Worm (Caenorhabditis elegans) whole organism, late embryonic: ENCODE measurements around the gene irld-47.

Source experiments
- C08G9.2 ChIP-seq: sonication (generic microtip); optimal IDR thresholded peaks from 2 replicates; lab custom pipeline; 2016; ENCODE audit warnings: mild to moderate bottlenecking, missing genetic modification characterization, moderate library complexity, missing compliant biosample characterization
- C38D4.7 ChIP-seq: fragments of 200-800 bp; sonication (Bioruptor generic); optimal IDR thresholded peaks from 2 replicates; lab custom pipeline; 2018; ENCODE audit warnings: mild to moderate bottlenecking, missing genetic modification characterization, moderate library complexity, missing compliant biosample characterization
- T23F11.4 ChIP-seq: fragments of 200-800 bp; sonication (Bioruptor generic); optimal IDR thresholded peaks from 2 replicates; lab custom pipeline; 2018; ENCODE audit warnings: mild to moderate bottlenecking, missing genetic modification characterization, missing compliant biosample characterization
- Y22D7AL.16 ChIP-seq: sonication (generic microtip); optimal IDR thresholded peaks from 2 replicates; lab custom pipeline; 2016; ENCODE audit warnings: missing genetic modification characterization, missing compliant biosample characterization
- ahr-1 ChIP-seq: sonication (generic microtip); optimal IDR thresholded peaks from 2 replicates; lab custom pipeline; 2016; ENCODE audit warnings: missing genetic modification characterization, missing compliant biosample characterization
- ama-1 ChIP-seq: fragments of 150-350 bp; optimal IDR thresholded peaks from 2 replicates; lab custom pipeline; 2014
- ceh-19 ChIP-seq: fragments of 200-800 bp; sonication (Bioruptor generic); optimal IDR thresholded peaks from 2 replicates; lab custom pipeline; 2018; ENCODE audit warnings: mild to moderate bottlenecking, missing genetic modification characterization, missing compliant biosample characterization
- ceh-2 ChIP-seq: sonication (generic microtip); optimal IDR thresholded peaks from 2 replicates; lab custom pipeline; 2016; ENCODE audit warnings: missing genotype, missing genetic modification characterization, missing compliant biosample characterization
- ceh-22 ChIP-seq: sonication (generic microtip); optimal IDR thresholded peaks from 2 replicates; lab custom pipeline; 2017; ENCODE audit warnings: missing biosample characterization, missing genetic modification characterization
- ceh-30 ChIP-seq: fragments of 150-350 bp; optimal IDR thresholded peaks from 2 replicates; lab custom pipeline; 2014; ENCODE audit warnings: missing biosample characterization, missing genetic modification characterization
- ceh-31 ChIP-seq: sonication (generic microtip); optimal IDR thresholded peaks from 2 replicates; lab custom pipeline; 2016; ENCODE audit warnings: missing genetic modification characterization, missing compliant biosample characterization
- che-1 ChIP-seq: sonication (generic microtip); optimal IDR thresholded peaks from 2 replicates; lab custom pipeline; 2016; ENCODE audit warnings: mild to moderate bottlenecking, missing genetic modification characterization, missing compliant biosample characterization
- ets-4 ChIP-seq: sonication (generic microtip); optimal IDR thresholded peaks from 2 replicates; lab custom pipeline; 2016; ENCODE audit warnings: missing genetic modification characterization, missing compliant biosample characterization
- eyg-1 ChIP-seq: sonication (generic microtip); optimal IDR thresholded peaks from 2 replicates; lab custom pipeline; 2016; ENCODE audit warnings: missing genotype, missing genetic modification characterization, missing compliant biosample characterization
- fkh-10 ChIP-seq: fragments of 150-350 bp; optimal IDR thresholded peaks from 2 replicates; lab custom pipeline; 2014; ENCODE audit warnings: missing biosample characterization, missing genetic modification reagents, missing genetic modification characterization
- fkh-6 ChIP-seq: sonication (generic microtip); optimal IDR thresholded peaks from 2 replicates; lab custom pipeline; 2016; ENCODE audit warnings: missing genetic modification characterization, missing compliant biosample characterization
- gmeb-2 ChIP-seq: sonication (generic microtip); optimal IDR thresholded peaks from 2 replicates; lab custom pipeline; 2016; ENCODE audit warnings: missing genetic modification characterization, inconsistent platforms, missing compliant biosample characterization
- hlh-13 ChIP-seq: fragments of 200-800 bp; sonication (Bioruptor generic); optimal IDR thresholded peaks from 2 replicates; lab custom pipeline; 2018; ENCODE audit warnings: mild to moderate bottlenecking, missing genetic modification characterization, missing compliant biosample characterization
- hlh-15 ChIP-seq: sonication (generic microtip); optimal IDR thresholded peaks from 2 replicates; lab custom pipeline; 2016; ENCODE audit warnings: missing genetic modification characterization, missing compliant biosample characterization
- lim-6 ChIP-seq: sonication (generic microtip); optimal IDR thresholded peaks from 2 replicates; lab custom pipeline; 2016; ENCODE audit warnings: missing genetic modification characterization, missing compliant biosample characterization
- madf-2 ChIP-seq: sonication (generic microtip); optimal IDR thresholded peaks from 2 replicates; lab custom pipeline; 2017; ENCODE audit warnings: missing genetic modification characterization, missing compliant biosample characterization
- mec-3 ChIP-seq: sonication (generic microtip); optimal IDR thresholded peaks from 2 replicates; lab custom pipeline; 2016; ENCODE audit warnings: borderline replicate concordance, missing genetic modification characterization, missing compliant biosample characterization
- nhr-11 ChIP-seq: fragments of 150-350 bp; optimal IDR thresholded peaks from 2 replicates; lab custom pipeline; 2014; ENCODE audit warnings: missing biosample characterization, missing genetic modification characterization
- nhr-232 ChIP-seq: sonication (generic microtip); optimal IDR thresholded peaks from 2 replicates; lab custom pipeline; 2016; ENCODE audit warnings: missing genetic modification characterization, missing compliant biosample characterization
- odd-2 ChIP-seq: sonication (generic microtip); optimal IDR thresholded peaks from 2 replicates; lab custom pipeline; 2017; ENCODE audit warnings: antibody characterized with exemption, mild to moderate bottlenecking, missing genetic modification characterization, missing compliant biosample characterization
- pax-1 ChIP-seq: fragments of 150-350 bp; optimal IDR thresholded peaks from 2 replicates; lab custom pipeline; 2014; ENCODE audit warnings: missing biosample characterization, missing genetic modification characterization
- pha-2 ChIP-seq: sonication (generic microtip); optimal IDR thresholded peaks from 2 replicates; lab custom pipeline; 2017; ENCODE audit warnings: mild to moderate bottlenecking, missing genetic modification characterization, missing compliant biosample characterization
- pha-4 ChIP-seq: fragments of 150-350 bp; optimal IDR thresholded peaks from 2 replicates; lab custom pipeline; 2018; ENCODE audit warnings: missing biosample characterization, missing genetic modification reagents, missing genetic modification characterization
- pros-1 ChIP-seq: fragments of 150-350 bp; optimal IDR thresholded peaks from 2 replicates; lab custom pipeline; 2014; ENCODE audit warnings: missing biosample characterization, missing genetic modification reagents, missing genetic modification characterization
- ref-2 ChIP-seq: sonication (generic microtip); optimal IDR thresholded peaks from 2 replicates; lab custom pipeline; 2016; ENCODE audit warnings: missing genetic modification characterization, missing compliant biosample characterization
- rnt-1 ChIP-seq: sonication (generic microtip); optimal IDR thresholded peaks from 2 replicates; lab custom pipeline; 2016; ENCODE audit warnings: missing genetic modification characterization, missing compliant biosample characterization
- sdc-2 ChIP-seq: sonication (generic microtip); optimal IDR thresholded peaks from 2 replicates; lab custom pipeline; 2016; ENCODE audit warnings: missing genotype, missing genetic modification characterization, missing compliant biosample characterization
- sox-2 ChIP-seq: fragments of 200-800 bp; sonication (Bioruptor generic); IDR thresholded peaks from 2 replicates; pipeline ENCODE4 v1.3.6; 2022; ENCODE audit warnings: missing genetic modification reagents, missing genetic modification characterization, missing compliant biosample characterization
- sox-4 ChIP-seq: sonication (generic microtip); optimal IDR thresholded peaks from 2 replicates; lab custom pipeline; 2017; ENCODE audit warnings: mild to moderate bottlenecking, missing genetic modification characterization, inconsistent platforms, missing compliant biosample characterization
- tbx-2 ChIP-seq: sonication (generic microtip); optimal IDR thresholded peaks from 2 replicates; lab custom pipeline; 2016; ENCODE audit warnings: missing genetic modification characterization, missing compliant biosample characterization
- tbx-7 ChIP-seq: sonication (generic microtip); optimal IDR thresholded peaks from 2 replicates; lab custom pipeline; 2016; ENCODE audit warnings: missing genotype, missing genetic modification characterization, missing compliant biosample characterization
- ttx-3 ChIP-seq: sonication (generic microtip); optimal IDR thresholded peaks from 2 replicates; lab custom pipeline; 2016; ENCODE audit warnings: missing genetic modification reagents, missing genetic modification characterization, missing compliant biosample characterization
- ztf-16 ChIP-seq: sonication (generic microtip); optimal IDR thresholded peaks from 2 replicates; lab custom pipeline; 2017; ENCODE audit warnings: missing genetic modification characterization, missing compliant biosample characterization

irld-47 gene

DNA sequence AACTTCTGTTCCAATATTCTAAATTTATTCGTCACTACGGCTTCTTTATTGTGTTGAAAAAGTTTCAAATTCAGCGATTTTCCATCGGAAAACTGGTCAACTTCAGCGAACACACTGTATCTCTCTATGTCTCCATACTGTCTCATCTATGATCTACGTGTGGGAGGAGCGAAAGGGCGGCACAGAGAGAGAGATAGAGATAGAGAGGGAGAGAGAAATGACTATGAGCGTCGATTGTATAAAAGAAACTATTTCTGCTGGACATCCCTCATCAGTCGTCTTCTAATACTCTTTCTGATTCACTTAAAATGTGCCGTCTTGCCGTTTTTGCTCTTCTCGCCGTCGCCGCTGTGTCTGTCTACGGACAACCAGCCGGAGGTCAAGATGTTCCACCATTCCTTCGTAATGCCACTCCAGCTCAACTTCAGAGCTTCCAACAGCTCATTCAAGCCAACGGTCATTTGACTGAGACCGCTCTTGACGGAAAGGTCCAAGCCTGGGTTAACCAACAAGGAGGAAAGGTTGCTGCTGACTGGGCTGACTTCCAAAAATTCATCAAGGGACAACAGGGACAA is 31.9 kb downstream of the irld-47 start, which contains the start of gene srlf-1:
srlf-1 (plus strand) TSS at position 268 of the 575 bp plus-strand sequence.
- no peak for TF ChIP-seq eyg-1
- TF ChIP-seq T23F11.4 (GFP tag; lab: Kevin White, UChicago): no peak
- no peak for TF ChIP-seq ttx-3 (tag; lab: Kevin White, UChicago)
- no peak for TF ChIP-seq ahr-1
- no peak for TF ChIP-seq che-1
- TF ChIP-seq sdc-2 (tag; lab: Kevin White, UChicago): no peak
- TF ChIP-seq madf-2 (tag; lab: Kevin White, UChicago): no peak
- no peak for TF ChIP-seq mec-3 (tag; lab: Kevin White, UChicago)
- no peak for TF ChIP-seq ztf-16 (tag; lab: Kevin White, UChicago)
- no peak for TF ChIP-seq gmeb-2 (tag; lab: Kevin White, UChicago)
- no peak for TF ChIP-seq pha-2 (tag; lab: Kevin White, UChicago)

- TF ChIP-seq ref-2 (tag; lab: Kevin White, UChicago) (no peak), nhr-11 (no peak), ceh-31 (no peak), lim-6 (tag; lab: Kevin White, UChicago) (no peak), ets-4 (tag; lab: Kevin White, UChicago) (no peak), pha-4 (tag; lab: Kevin White, UChicago) (no peak), ceh-30 (no peak), pros-1 (tag; lab: Kevin White, UChicago) (no peak), sdc-2 (tag; lab: Kevin White, UChicago) (no peak), nhr-232 (tag; lab: Kevin White, UChicago) (no peak), rnt-1 (tag; lab: Kevin White, UChicago) (no peak), mec-3 (tag; lab: Kevin White, UChicago) (no peak), hlh-15 (tag; lab: Kevin White, UChicago) (no peak), sox-4 (tag; lab: Kevin White, UChicago) (no peak), pax-1 (tag; lab: Kevin White, UChicago) (no peak), ceh-19 (no peak), tbx-7 (tag; lab: Kevin White, UChicago) (no peak)
Measured at ce11 chrII:7789605-7790004, 32.7 kb downstream of the irld-47 start.

DNA sequence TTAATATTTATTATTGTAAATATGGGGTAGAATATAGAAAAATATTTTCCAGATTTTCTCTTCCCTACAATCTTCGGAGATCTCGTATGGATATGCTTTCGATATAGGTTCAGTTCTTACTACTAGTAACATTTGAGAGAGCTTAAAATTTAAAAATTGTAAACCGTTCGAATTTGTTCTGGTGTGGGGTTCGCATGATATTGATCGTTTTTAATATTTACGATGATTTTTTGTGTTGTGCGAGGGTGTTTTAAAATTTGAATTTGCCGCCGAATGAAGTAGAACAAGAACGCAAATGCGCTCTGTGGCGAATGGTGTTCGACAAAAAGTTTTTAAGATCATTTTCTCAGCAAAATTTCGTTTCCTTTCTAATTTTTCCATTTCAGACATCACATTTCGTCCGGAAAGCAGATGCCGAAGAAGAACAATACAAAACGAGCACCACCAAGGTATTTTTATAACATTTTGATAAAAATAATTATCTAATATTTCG is 38.8 kb downstream of the irld-47 start, which contains the start of gene skr-17:
skr-17 (plus strand) TSS at position 51 of the 493 bp plus-strand sequence.
- TF ChIP-seq odd-2 (tag; lab: Kevin White, UChicago): no peak
- no peak for TF ChIP-seq C08G9.2
- no peak for TF ChIP-seq ref-2 (tag; lab: Kevin White, UChicago)
- TF ChIP-seq pha-4 (tag; lab: Kevin White, UChicago): no peak
- no peak for TF ChIP-seq ama-1 (lab: Kevin White, UChicago)
- TF ChIP-seq ceh-31: no peak
- TF ChIP-seq ceh-2 (tag; lab: Kevin White, UChicago): no peak
- no peak for TF ChIP-seq hlh-13 (GFP tag; lab: Kevin White, UChicago)
- no peak for TF ChIP-seq sox-2 (GFP tag; lab: Robert Waterston, UW)
- no peak for TF ChIP-seq Y22D7AL.16 (tag; lab: Kevin White, UChicago)
- no peak for TF ChIP-seq C38D4.7 (GFP tag; lab: Kevin White, UChicago)
- TF ChIP-seq hlh-15 (tag; lab: Kevin White, UChicago): no peak
- no peak for TF ChIP-seq ceh-22
- TF ChIP-seq tbx-2 (tag; lab: Kevin White, UChicago): no peak
- no peak for TF ChIP-seq T23F11.4 (GFP tag; lab: Kevin White, UChicago)
- no peak for TF ChIP-seq fkh-6 (tag; lab: Kevin White, UChicago)
- TF ChIP-seq fkh-10 (GFP tag; lab: Kevin White, UChicago): no peak
